Fruit fly (Drosophila melanogaster): ENCODE results near the gene Ance-3.

Ance-3 gene

DNA sequence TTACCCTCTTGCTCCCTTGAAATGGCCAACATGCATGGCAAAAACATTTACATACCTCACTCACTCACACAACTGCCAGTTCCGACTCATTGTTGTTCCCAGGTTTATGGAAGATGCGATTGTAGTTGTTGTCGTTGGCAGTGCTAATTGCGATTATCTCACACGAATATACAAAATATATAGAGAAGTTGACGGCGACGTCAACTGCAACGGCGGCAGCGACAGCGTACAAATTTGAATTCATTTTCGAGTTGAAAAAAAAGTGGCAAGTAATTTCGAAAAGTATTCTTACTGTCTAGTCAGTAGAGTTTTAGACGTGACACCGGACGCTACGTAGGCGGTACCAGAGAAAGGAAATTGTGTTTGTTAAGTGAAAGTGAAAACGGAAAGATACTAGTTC, at the start of gene Ance-3:
Gene Ance-3, plus strand, starts transcription at position 301 of the 400 bp plus-strand sequence.
- TF ChIP-seq ttk (optimal IDR thresholded peaks at IDR 0.05) (no peak), h (optimal IDR thresholded peaks at IDR 0.05) (no peak), Sin3A (optimal IDR thresholded peaks at IDR 0.05) (no peak), psq (optimal IDR thresholded peaks at IDR 0.05) (no peak), Myc (optimal IDR thresholded peaks at IDR 0.05) (no peak), insv (optimal IDR thresholded peaks at IDR 0.05) (no peak)

DNA sequence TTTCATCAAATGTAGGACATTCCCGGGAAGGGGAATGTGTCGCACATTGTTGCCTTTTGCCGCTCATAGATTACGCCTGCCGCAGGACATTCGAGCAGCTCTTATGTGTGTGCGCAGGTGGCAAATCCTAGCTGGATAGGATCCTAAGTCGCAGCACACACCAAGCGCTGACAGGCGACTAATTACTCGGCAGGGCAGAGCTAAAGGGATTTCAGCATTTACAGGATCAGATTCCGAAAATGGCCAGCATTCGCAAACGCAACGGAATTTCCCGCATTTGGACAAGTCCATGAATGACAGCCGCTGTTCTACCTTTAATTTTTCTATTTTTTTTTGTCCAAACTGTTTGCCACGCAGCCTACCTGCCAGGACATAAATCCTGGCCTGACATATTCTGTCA, 46.9 kb upstream of the Ance-3 start:
- TF ChIP-seq insv (optimal IDR thresholded peaks at IDR 0.05) (no peak), Sin3A (optimal IDR thresholded peaks at IDR 0.05) (no peak), h (optimal IDR thresholded peaks at IDR 0.05) (no peak), Myc (optimal IDR thresholded peaks at IDR 0.05) (no peak), ttk (optimal IDR thresholded peaks at IDR 0.05) (no peak), psq (optimal IDR thresholded peaks at IDR 0.05) (no peak)

DNA sequence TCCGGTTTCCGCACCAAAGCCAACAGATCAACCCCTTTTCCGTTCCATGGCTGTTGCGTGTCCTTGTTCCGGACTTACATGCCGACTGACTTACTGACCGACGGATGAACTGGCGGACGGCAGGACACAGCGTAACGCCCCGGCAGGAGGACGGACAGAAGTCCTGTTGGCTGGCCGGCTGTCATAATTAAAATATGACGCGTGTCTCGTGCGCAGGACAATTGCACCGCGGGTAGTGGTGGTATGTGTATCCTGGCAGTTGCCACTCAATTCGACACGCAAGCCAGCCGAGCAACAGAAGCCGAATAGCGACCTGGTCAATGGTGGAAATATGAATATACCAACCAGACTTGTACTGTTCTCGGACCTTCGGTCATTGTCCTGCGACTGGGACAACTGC, 45.1 kb upstream of the Ance-3 start:
- TF ChIP-seq h (optimal IDR thresholded peaks at IDR 0.05) = no peak
- TF ChIP-seq psq (optimal IDR thresholded peaks at IDR 0.05) = no peak
- no peak for TF ChIP-seq Myc (optimal IDR thresholded peaks at IDR 0.05)
- TF ChIP-seq insv (optimal IDR thresholded peaks at IDR 0.05) = no peak
- TF ChIP-seq ttk (optimal IDR thresholded peaks at IDR 0.05) = no peak
- TF ChIP-seq Sin3A (optimal IDR thresholded peaks at IDR 0.05) = no peak

DNA sequence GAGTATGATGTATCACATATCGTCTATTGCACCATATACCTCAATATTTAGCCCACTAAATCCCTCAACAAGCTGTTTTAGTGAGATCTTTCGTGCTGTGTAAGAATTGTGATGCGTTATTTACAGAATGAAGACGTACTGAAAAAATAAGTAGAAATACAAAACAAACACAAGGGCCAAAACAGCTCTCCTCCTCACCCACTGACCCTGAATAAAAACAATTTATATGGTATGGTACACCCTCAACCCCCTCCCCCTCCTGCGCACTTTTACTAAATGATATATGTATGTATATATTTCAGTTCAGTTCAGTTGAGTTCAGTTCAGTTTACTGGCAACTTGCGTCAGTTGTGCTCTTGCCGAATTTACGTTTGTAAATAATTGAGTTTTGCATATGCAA, 41.4 kb upstream of the Ance-3 start:
- TF ChIP-seq ttk (optimal IDR thresholded peaks at IDR 0.05) (no peak), Sin3A (optimal IDR thresholded peaks at IDR 0.05) (no peak), Myc (optimal IDR thresholded peaks at IDR 0.05) (no peak)

DNA sequence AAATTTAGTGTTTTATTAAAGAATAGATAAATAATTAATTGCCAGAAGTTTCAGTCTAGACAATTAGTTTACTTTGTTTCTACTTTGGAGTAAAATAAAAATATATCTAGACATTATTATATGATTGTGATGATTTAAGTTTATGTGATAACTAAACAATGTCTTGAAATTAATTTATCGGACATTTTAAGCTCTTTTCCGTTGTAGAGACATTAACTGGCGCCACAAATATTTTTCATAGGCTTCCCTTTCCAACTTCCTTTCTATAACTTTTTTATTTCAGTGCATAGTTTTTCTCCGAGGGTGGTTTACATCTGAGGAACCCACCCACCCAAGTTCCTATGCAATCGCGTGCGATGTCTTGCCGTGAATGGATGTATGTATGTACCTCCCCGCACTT, 37.8 kb upstream of the Ance-3 start:
- no peak for TF ChIP-seq h (optimal IDR thresholded peaks at IDR 0.05)
- no peak for TF ChIP-seq Sin3A (optimal IDR thresholded peaks at IDR 0.05)
- TF ChIP-seq ttk (optimal IDR thresholded peaks at IDR 0.05) = no peak
- TF ChIP-seq insv (optimal IDR thresholded peaks at IDR 0.05) = no peak
- no peak for TF ChIP-seq psq (optimal IDR thresholded peaks at IDR 0.05)
- no peak for TF ChIP-seq Myc (optimal IDR thresholded peaks at IDR 0.05)

DNA sequence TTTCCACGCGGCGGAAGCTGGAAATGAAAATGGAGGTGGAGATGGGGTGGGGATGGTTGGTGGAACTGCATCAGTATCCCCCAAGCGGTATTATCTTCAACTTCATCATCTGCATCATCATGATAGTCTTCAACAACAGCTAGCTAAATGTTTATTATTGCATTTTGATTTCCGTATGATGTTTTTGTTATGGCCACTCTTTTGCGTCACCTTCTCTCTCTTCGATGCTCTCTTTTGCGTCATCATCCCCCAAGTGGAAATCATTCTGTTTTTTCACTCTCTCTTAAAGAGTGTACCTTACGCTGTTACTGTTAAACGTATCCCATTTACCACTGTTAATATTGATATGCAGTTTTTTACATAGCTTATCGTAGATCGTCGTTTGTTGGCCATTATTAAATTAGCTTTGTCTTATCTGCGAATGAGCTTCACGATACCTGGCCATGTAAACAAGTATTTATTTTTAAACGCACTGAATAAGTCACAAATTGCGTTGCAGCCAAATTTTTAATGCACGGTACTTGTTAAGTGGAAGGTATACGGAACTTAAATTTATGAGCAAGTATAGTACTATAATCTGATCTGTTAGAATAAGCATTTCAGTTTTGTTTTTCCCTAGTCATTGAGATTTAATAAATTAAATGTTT, 36.5 kb upstream of the Ance-3 start:
- TF ChIP-seq psq (optimal IDR thresholded peaks at IDR 0.05) (no peak), h (optimal IDR thresholded peaks at IDR 0.05) (no peak), Sin3A (optimal IDR thresholded peaks at IDR 0.05) (no peak), ttk (optimal IDR thresholded peaks at IDR 0.05) (no peak), insv (optimal IDR thresholded peaks at IDR 0.05) (no peak), Myc (optimal IDR thresholded peaks at IDR 0.05) (no peak)

DNA sequence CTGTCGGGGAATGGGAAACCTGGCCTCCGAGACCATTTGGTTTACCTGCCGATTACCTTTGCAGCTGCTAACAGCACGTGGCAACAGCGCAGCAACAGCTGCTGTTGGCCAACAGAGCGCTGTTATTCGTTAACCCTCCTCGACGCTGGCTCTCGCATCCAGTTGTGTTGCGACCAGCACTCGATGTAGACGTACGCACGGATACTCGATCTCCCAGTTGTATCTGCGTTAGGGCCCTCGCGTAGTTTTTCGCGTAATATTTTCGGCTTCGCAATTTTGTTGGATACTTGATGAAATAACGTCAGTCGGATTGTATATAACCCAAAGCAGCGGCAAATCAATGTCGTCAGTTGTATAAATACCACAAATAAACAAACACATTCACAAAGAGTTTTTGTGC, 35.7 kb upstream of the Ance-3 start:
- TF ChIP-seq psq (optimal IDR thresholded peaks at IDR 0.05) (no peak), Sin3A (optimal IDR thresholded peaks at IDR 0.05) (no peak)

DNA sequence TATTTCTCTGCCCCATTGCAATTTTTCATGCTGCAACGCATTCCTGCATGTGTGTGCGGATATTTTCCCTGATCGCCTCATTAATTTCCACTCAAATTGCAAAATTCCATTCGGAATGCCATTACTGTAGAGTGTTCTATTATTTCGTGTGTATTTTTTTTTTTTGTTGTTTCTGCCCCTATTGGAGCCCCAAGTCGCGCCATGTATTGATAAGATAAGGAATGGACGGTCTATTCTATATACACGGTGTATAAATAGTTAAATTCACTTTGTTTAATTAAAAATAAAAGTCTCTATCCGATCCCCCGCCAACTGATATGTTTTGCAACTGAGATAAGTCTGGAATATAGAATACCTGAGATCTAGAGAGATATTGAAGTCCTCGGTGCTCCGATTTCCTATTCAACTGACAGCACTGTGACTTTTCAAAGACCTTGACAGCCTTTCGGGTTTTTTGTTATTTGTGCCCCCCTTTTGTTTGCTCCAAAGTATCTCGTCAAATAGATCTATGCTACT, 33.1 kb upstream of the Ance-3 start:
- TF ChIP-seq Myc (optimal IDR thresholded peaks at IDR 0.05) (no peak), h (optimal IDR thresholded peaks at IDR 0.05) (no peak), ttk (optimal IDR thresholded peaks at IDR 0.05) (no peak), insv (optimal IDR thresholded peaks at IDR 0.05) (no peak), psq (optimal IDR thresholded peaks at IDR 0.05) (no peak), Sin3A (optimal IDR thresholded peaks at IDR 0.05) (no peak)

DNA sequence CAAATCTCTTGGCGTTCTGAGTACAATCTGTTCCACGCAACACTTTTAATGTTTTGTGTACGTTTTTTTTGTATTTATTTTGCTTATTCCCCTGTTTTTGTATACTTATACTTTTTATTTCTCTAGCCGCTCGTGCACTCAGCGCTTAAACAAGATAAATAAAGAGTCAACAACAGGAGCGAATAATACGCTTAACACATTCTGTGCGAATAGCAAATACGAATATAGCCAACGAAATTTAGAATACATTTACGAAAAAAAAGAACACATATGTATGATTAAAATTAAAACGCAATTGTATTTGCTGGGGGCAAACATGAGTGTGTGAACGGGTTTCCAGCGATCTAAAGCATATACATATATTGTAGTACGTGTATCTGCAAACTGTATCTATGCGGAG, 32.6 kb upstream of the Ance-3 start:
- TF ChIP-seq Sin3A (optimal IDR thresholded peaks at IDR 0.05) (no peak), insv (optimal IDR thresholded peaks at IDR 0.05) (no peak), h (optimal IDR thresholded peaks at IDR 0.05) (no peak), ttk (optimal IDR thresholded peaks at IDR 0.05) (no peak), psq (optimal IDR thresholded peaks at IDR 0.05) (no peak), Myc (optimal IDR thresholded peaks at IDR 0.05) (no peak)

DNA sequence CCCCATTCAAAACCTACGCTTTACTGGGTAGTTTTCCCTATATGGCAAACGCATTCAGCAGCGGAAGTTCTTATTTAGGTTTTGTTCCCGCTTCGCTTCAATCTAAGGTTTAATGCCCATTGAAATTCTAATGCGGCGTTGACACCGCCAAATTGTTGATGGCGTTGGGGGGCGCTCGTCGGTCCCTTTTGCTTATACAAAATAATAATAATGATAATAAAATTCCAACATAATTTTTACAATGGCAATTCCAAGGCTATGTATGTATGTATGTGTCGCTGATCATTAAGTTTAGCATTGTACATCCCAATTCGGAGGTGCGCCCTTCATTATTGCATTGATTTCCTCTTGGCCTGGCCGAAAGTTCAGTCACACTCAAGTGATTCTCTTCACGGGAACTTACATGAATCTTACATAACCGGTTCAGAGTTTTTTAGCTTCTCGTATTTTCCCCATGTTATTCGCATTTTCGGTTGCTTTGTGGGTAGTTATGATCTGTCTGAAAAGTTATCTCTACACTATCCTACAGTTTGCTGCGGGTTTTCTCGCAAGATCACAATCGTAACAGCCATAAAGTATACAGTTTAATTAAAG, 30.4 kb upstream of the Ance-3 start:
- TF ChIP-seq psq (optimal IDR thresholded peaks at IDR 0.05) (no peak), ttk (optimal IDR thresholded peaks at IDR 0.05) (no peak), insv (optimal IDR thresholded peaks at IDR 0.05) (no peak), h (optimal IDR thresholded peaks at IDR 0.05) (no peak), Sin3A (optimal IDR thresholded peaks at IDR 0.05) (no peak), Myc (optimal IDR thresholded peaks at IDR 0.05) (no peak)

DNA sequence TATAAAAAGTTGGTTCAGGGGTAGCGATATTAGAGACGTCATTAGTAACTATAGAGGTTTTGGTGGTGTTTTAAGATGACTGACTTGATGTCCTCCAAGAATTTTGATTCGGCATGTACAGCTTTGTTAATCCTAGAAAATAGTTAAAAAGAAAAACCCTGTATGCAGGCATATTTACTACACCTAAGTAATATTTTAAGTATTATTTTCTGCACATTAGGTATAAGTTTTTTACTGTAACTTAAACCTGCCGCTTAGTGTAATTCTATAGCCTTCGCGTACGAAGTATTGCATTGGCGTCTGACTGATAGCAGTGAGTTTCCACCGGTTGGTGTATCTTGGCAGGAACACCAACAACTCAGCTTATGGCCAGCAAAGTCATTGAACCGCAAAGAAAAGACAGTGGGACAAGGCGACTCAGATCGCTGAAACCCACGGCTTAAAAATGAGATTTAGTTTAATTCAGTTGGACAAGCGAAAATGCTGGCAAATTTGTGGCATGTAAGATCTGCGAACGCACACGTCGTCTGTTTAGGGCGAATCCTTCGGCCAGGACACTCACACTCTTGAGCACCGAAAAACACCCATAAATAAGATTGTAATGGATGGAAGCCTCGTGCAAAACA, 29.7 kb upstream of the Ance-3 start:
- TF ChIP-seq ttk (optimal IDR thresholded peaks at IDR 0.05) = no peak

DNA sequence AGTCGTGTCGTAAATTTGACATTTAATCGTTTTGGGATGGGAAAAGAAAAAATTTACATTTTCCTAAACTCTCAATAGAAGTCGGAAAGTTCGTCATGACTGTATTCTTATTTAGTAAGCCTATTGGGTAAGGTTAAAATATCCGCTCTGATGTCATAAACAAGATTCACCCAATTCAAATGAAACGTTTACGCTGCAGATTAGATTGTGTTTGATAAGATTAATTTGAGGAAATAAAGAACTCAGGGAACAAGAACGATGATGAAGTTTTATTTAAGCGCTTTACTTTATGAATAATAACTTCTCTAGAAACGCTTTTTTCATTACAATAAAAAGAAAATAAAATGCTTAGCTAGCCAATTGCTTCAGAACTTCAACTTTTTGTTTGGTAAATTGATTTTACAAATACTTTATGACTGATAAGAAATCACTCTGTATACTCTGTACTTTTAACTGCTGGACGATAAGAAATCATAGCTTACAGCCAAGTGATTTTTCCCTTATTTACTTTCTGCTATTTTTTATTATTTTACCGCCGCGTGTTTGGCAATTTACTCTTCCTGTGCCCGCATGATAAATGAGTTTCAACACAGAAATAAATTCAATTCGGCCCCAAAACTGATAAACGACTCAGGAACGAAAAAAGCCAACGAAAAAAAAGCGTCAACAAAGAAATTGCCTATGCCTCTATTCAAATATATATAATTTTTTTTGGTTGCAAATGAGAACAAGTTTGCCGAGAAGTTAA, 28.0 kb upstream of the Ance-3 start:
- TF ChIP-seq psq (optimal IDR thresholded peaks at IDR 0.05) (no peak), ttk (optimal IDR thresholded peaks at IDR 0.05) (no peak)
